Worm (Caenorhabditis elegans): ENCODE data around the gene nlp-46.

ce11 chrV:12460583-12460982 is 45.5 kb downstream of the nlp-46 start:
- TF ChIP-seq unc-62 (GFP tag; optimal IDR thresholded peaks at IDR 0.05) (no peak), ceh-28 (tag; optimal IDR thresholded peaks at IDR 0.05) (no peak), ztf-4 (tag; optimal IDR thresholded peaks at IDR 0.05) (no peak), nhr-237 (tag; optimal IDR thresholded peaks at IDR 0.05) (no peak), eor-1 (tag; optimal IDR thresholded peaks at IDR 0.05) (no peak)

Measured in whole organism, L3 larva.